Fruit fly (Drosophila melanogaster) whole organism, embryonic: ENCODE measurements around the gene CG4611.

Source experiments
- ATbp ChIP-seq: fragments of 200-800 bp; sonication (Bioruptor generic); optimal IDR thresholded peaks from 2 replicates; lab custom pipeline; 2017; ENCODE audit warnings: missing biosample characterization, mild to moderate bottlenecking, missing genetic modification characterization, missing genetic modification reagents
- Atf6 ChIP-seq: fragments of 200-800 bp; sonication (Bioruptor generic); IDR thresholded peaks from 2 replicates; pipeline ENCODE4 v1.3.6; 2022; ENCODE audit warnings: missing biosample characterization, missing genetic modification characterization
- CG10267 ChIP-seq: fragments of 200-800 bp; sonication (Bioruptor generic); optimal IDR thresholded peaks from 2 replicates; lab custom pipeline; 2018; ENCODE audit warnings: missing biosample characterization, mild to moderate bottlenecking, missing genetic modification characterization, moderate library complexity
- CG10959 ChIP-seq: fragments of 200-800 bp; sonication (Bioruptor generic); IDR thresholded peaks from 2 replicates; pipeline ENCODE4 v1.3.6; 2022; ENCODE audit warnings: missing biosample characterization, missing genetic modification characterization
- CG10979 ChIP-seq: fragments of 200-800 bp; sonication (Bioruptor generic); optimal IDR thresholded peaks from 2 replicates; lab custom pipeline; 2018; ENCODE audit warnings: missing biosample characterization, mild to moderate bottlenecking, missing genetic modification characterization, moderate library complexity
- CG11093 ChIP-seq: fragments of 200-800 bp; sonication (Bioruptor generic); IDR thresholded peaks from 3 replicates; pipeline ENCODE4 v1.3.6; 2022; ENCODE audit warnings: missing biosample characterization, missing genetic modification characterization
- CG12942 ChIP-seq: fragments of 200-800 bp; sonication (Bioruptor generic); optimal IDR thresholded peaks from 3 replicates; lab custom pipeline; 2016; ENCODE audit warnings: missing biosample characterization, missing genetic modification characterization
- CG14014 ChIP-seq: fragments of 200-800 bp; sonication (Bioruptor generic); IDR thresholded peaks from 2 replicates; pipeline ENCODE4 v1.3.6; 2022; ENCODE audit warnings: missing biosample characterization, missing genetic modification characterization
- CG14667 ChIP-seq: fragments of 200-800 bp; sonication (Bioruptor generic); IDR thresholded peaks from 2 replicates; pipeline ENCODE4 v1.3.6; 2022; ENCODE audit warnings: missing biosample characterization, missing genetic modification characterization
- CG16815 ChIP-seq: fragments of 200-800 bp; sonication (Bioruptor generic); optimal IDR thresholded peaks from 3 replicates; lab custom pipeline; 2017; ENCODE audit warnings: missing biosample characterization, mild to moderate bottlenecking, missing genetic modification characterization
- CG17359 ChIP-seq: fragments of 200-800 bp; sonication (Bioruptor generic); optimal IDR thresholded peaks from 3 replicates; lab custom pipeline; 2018; ENCODE audit warnings: missing biosample characterization, mild to moderate bottlenecking, missing genetic modification characterization, moderate library complexity
- CG17361 ChIP-seq: fragments of 200-800 bp; sonication (Bioruptor generic); IDR thresholded peaks from 3 replicates; pipeline ENCODE4 v1.3.6; 2022; ENCODE audit warnings: missing biosample characterization, missing genetic modification characterization
- CG17568 ChIP-seq: fragments of 200-800 bp; sonication (Bioruptor generic); optimal IDR thresholded peaks from 2 replicates; lab custom pipeline; 2018; ENCODE audit warnings: missing biosample characterization, mild to moderate bottlenecking, missing genetic modification characterization, moderate library complexity
- CG2202 ChIP-seq: fragments of 200-800 bp; sonication (Bioruptor generic); optimal IDR thresholded peaks from 2 replicates; lab custom pipeline; 2018; ENCODE audit warnings: missing biosample characterization, mild to moderate bottlenecking, missing genetic modification characterization
- CG2712 ChIP-seq: fragments of 200-800 bp; optimal IDR thresholded peaks from 3 replicates; lab custom pipeline; 2019; ENCODE audit warnings: missing biosample characterization, mild to moderate bottlenecking, missing genetic modification characterization, moderate library complexity
- CG31441 ChIP-seq: fragments of 200-800 bp; sonication (Bioruptor generic); IDR thresholded peaks from 2 replicates; pipeline ENCODE4 v1.3.6; 2022; ENCODE audit warnings: missing biosample characterization, missing genetic modification characterization
- CG32532 ChIP-seq: fragments of 200-800 bp; sonication (Bioruptor generic); IDR thresholded peaks from 2 replicates; pipeline ENCODE4 v1.3.6; 2022; ENCODE audit warnings: missing biosample characterization, missing genetic modification characterization
- CG32767 ChIP-seq: fragments of 200-800 bp; sonication (Bioruptor generic); IDR thresholded peaks from 2 replicates; pipeline ENCODE4 v1.3.6; 2022; ENCODE audit warnings: missing biosample characterization, missing genetic modification characterization
- CG34224 ChIP-seq: fragments of 200-800 bp; sonication (Bioruptor generic); IDR thresholded peaks from 3 replicates; pipeline ENCODE4 v1.3.6; 2022; ENCODE audit warnings: missing biosample characterization, missing genetic modification characterization; ENCODE audit not compliant: partially characterized antibody
- CG34422 ChIP-seq: fragments of 200-800 bp; sonication (Bioruptor generic); IDR thresholded peaks from 3 replicates; pipeline ENCODE4 v1.3.6; 2022; ENCODE audit warnings: missing biosample characterization, missing genetic modification characterization
- CG6765 ChIP-seq: fragments of 200-800 bp; sonication (Bioruptor generic); optimal IDR thresholded peaks from 3 replicates; lab custom pipeline; 2017; ENCODE audit warnings: missing biosample characterization, mild to moderate bottlenecking, missing genetic modification characterization
- CG7786 ChIP-seq: fragments of 200-800 bp; sonication (Bioruptor generic); optimal IDR thresholded peaks from 2 replicates; lab custom pipeline; 2016; ENCODE audit warnings: missing biosample characterization, missing genetic modification characterization
- CG7839 ChIP-seq: fragments of 200-800 bp; sonication (Bioruptor generic); optimal IDR thresholded peaks from 3 replicates; lab custom pipeline; 2018; ENCODE audit warnings: missing biosample characterization, mild to moderate bottlenecking, missing genetic modification characterization, moderate library complexity
- CG8944 ChIP-seq: fragments of 200-800 bp; sonication (Bioruptor generic); optimal IDR thresholded peaks from 3 replicates; lab custom pipeline; 2016; ENCODE audit warnings: missing biosample characterization, missing genetic modification characterization
- D19A ChIP-seq: fragments of 200-800 bp; optimal IDR thresholded peaks from 3 replicates; lab custom pipeline; 2019; ENCODE audit warnings: missing biosample characterization, mild to moderate bottlenecking, missing genetic modification characterization, moderate library complexity
- Dref ChIP-seq: fragments of 200-800 bp; sonication (Bioruptor generic); IDR thresholded peaks from 2 replicates; pipeline ENCODE4 v1.3.6; 2022; ENCODE audit warnings: missing biosample characterization, missing genetic modification characterization
- Eip74EF ChIP-seq, 2 experiments: fragments of 200-800 bp in 1 of 2; fragments of >200 bp in 1 of 2; sonication (Bioruptor generic) in 1 of 2; optimal IDR thresholded peaks; 2 replicates each; lab custom pipeline; 2017 to 2019; ENCODE audit warnings: missing biosample characterization in 2 of 2, missing genetic modification characterization in 2 of 2, mild to moderate bottlenecking in 1 of 2, moderate library complexity in 1 of 2
- Gug ChIP-seq: fragments of 200-800 bp; sonication (Bioruptor generic); IDR thresholded peaks from 4 replicates; pipeline ENCODE4 v1.3.6; 2022; ENCODE audit warnings: missing biosample characterization, missing genetic modification characterization
- Hand ChIP-seq: fragments of 200-800 bp; sonication (Bioruptor generic); optimal IDR thresholded peaks from 2 replicates; lab custom pipeline; 2017; ENCODE audit warnings: mild to moderate bottlenecking, missing biosample characterization, missing genetic modification reagents, missing genetic modification characterization
- NFAT ChIP-seq: fragments of 200-800 bp; sonication (Bioruptor generic); IDR thresholded peaks from 2 replicates; pipeline ENCODE4 v1.3.6; 2022; ENCODE audit warnings: missing biosample characterization, missing genetic modification characterization
- Neu2 ChIP-seq: fragments of 200-800 bp; sonication (Bioruptor generic); optimal IDR thresholded peaks from 3 replicates; lab custom pipeline; 2016; ENCODE audit warnings: missing biosample characterization, missing genetic modification characterization, borderline replicate concordance
- NfI ChIP-seq: fragments of 200-800 bp; sonication (Bioruptor generic); optimal IDR thresholded peaks from 3 replicates; lab custom pipeline; 2018; ENCODE audit warnings: missing biosample characterization, mild to moderate bottlenecking, missing genetic modification characterization, moderate library complexity
- Vsx1 ChIP-seq: fragments of 200-800 bp; sonication (Bioruptor generic); optimal IDR thresholded peaks from 2 replicates; lab custom pipeline; 2017; ENCODE audit warnings: missing biosample characterization, mild to moderate bottlenecking, missing genetic modification characterization, missing genetic modification reagents
- aop ChIP-seq: fragments of 200-800 bp; sonication (Bioruptor generic); IDR thresholded peaks from 2 replicates; pipeline ENCODE4 v1.3.6; 2022; ENCODE audit warnings: missing biosample characterization, missing genetic modification characterization
- bab2 ChIP-seq: fragments of 200-800 bp; sonication (Bioruptor generic); optimal IDR thresholded peaks from 2 replicates; lab custom pipeline; 2016; ENCODE audit warnings: missing biosample characterization, missing genetic modification characterization
- dpn ChIP-seq, 2 experiments: fragments of 200-800 bp; sonication (Bioruptor generic); optimal IDR thresholded peaks; 3 replicates each; lab custom pipeline; 2016; ENCODE audit warnings: missing biosample characterization in 2 of 2, missing genetic modification characterization in 2 of 2
- insv ChIP-seq, 2 experiments: fragments of 200-800 bp; sonication (Bioruptor generic); optimal IDR thresholded peaks; 3 replicates each; lab custom pipeline; 2016 to 2018; ENCODE audit warnings: missing biosample characterization in 2 of 2, missing genetic modification characterization in 2 of 2
- inv ChIP-seq: fragments of 200-800 bp; sonication (Bioruptor generic); IDR thresholded peaks from 2 replicates; pipeline ENCODE4 v1.3.6; 2022; ENCODE audit warnings: missing biosample characterization, missing genetic modification characterization; ENCODE audit not compliant: partially characterized antibody
- lilli ChIP-seq: fragments of 200-800 bp; sonication (Bioruptor generic); optimal IDR thresholded peaks from 3 replicates; lab custom pipeline; 2016; ENCODE audit warnings: missing biosample characterization, missing genetic modification characterization
- oc ChIP-seq: fragments of 200-800 bp; sonication (Bioruptor generic); optimal IDR thresholded peaks from 2 replicates; lab custom pipeline; 2018; ENCODE audit warnings: missing biosample characterization, mild to moderate bottlenecking, missing genetic modification characterization, moderate library complexity
- prd ChIP-seq, 3 experiments: fragments of >200 bp in 2 of 3; fragments of 200-800 bp in 1 of 3; sonication (Bioruptor generic) in 1 of 3; optimal IDR thresholded peaks in 2 of 3; IDR thresholded peaks in 1 of 3; 2 replicates in 2 of 3; 3 replicates in 1 of 3; pipeline versions ENCODE4 v1.3.6 to Lab custom; 2017 to 2022; ENCODE audit warnings: missing biosample characterization in 1 of 3, missing genetic modification characterization in 1 of 3
- repo ChIP-seq: fragments of 200-800 bp; sonication (Bioruptor generic); optimal IDR thresholded peaks from 2 replicates; lab custom pipeline; 2016; ENCODE audit warnings: missing biosample characterization, missing genetic modification characterization
- schlank ChIP-seq: fragments of 200-800 bp; sonication (Bioruptor generic); optimal IDR thresholded peaks from 2 replicates; lab custom pipeline; 2018; ENCODE audit warnings: missing biosample characterization, mild to moderate bottlenecking, missing genetic modification characterization
- sima ChIP-seq: fragments of 200-800 bp; sonication (Bioruptor generic); optimal IDR thresholded peaks from 2 replicates; lab custom pipeline; 2016; ENCODE audit warnings: missing biosample characterization, missing genetic modification characterization
- trem ChIP-seq: fragments of 200-800 bp; optimal IDR thresholded peaks from 3 replicates; lab custom pipeline; 2019; ENCODE audit warnings: missing biosample characterization, mild to moderate bottlenecking, missing genetic modification characterization, moderate library complexity
- twi ChIP-seq: fragments of 200-800 bp; optimal IDR thresholded peaks from 2 replicates; lab custom pipeline; 2019; ENCODE audit warnings: missing biosample characterization, mild to moderate bottlenecking, missing genetic modification characterization, moderate library complexity
- tx ChIP-seq: fragments of 200-800 bp; sonication (Bioruptor generic); optimal IDR thresholded peaks from 2 replicates; lab custom pipeline; 2016; ENCODE audit warnings: missing biosample characterization, missing genetic modification characterization
- unpg ChIP-seq: fragments of 200-800 bp; sonication (Bioruptor generic); optimal IDR thresholded peaks from 3 replicates; lab custom pipeline; 2018; ENCODE audit warnings: missing biosample characterization, mild to moderate bottlenecking, missing genetic modification characterization, moderate library complexity
- vvl ChIP-seq: fragments of 200-800 bp; sonication (Bioruptor generic); IDR thresholded peaks from 2 replicates; pipeline ENCODE4 v1.3.6; 2022; ENCODE audit warnings: missing biosample characterization, missing genetic modification characterization
- zen ChIP-seq: fragments of 200-800 bp; sonication (Bioruptor generic); optimal IDR thresholded peaks from 3 replicates; lab custom pipeline; 2018; ENCODE audit warnings: missing biosample characterization, mild to moderate bottlenecking, missing genetic modification characterization, moderate library complexity

The CG4611 gene

dm6 chr3L:5187572-5187934, 51.4 kb downstream of the CG4611 start (continued):
- TF ChIP-seq CG32532 (GFP tag; lab: Robert Waterston, UW): peak; percentile 60
- peak; percentile 62 for TF ChIP-seq bab2 (GFP tag; lab: Kevin White, UChicago)
- no peak for TF ChIP-seq CG6765 (GFP tag; lab: Kevin White, UChicago)
- TF ChIP-seq Dref: no peak
- no peak for TF ChIP-seq inv (GFP tag; lab: Robert Waterston, UW)
- TF ChIP-seq NfI (GFP tag; lab: Kevin White, UChicago): peak; percentile 63
- TF ChIP-seq Neu2 (GFP tag; lab: Kevin White, UChicago): no peak
- TF ChIP-seq CG7786 (GFP tag; lab: Kevin White, UChicago): no peak
- TF ChIP-seq CG34422 (GFP tag; lab: Robert Waterston, UW): peak; percentile 72; the same call in 2 of the 3 replicates
- peak; percentile 72 for TF ChIP-seq CG7839
- TF ChIP-seq insv (GFP tag; optimal IDR thresholded peaks at IDR 0.05; lab: Kevin White, UChicago): peak in 1 of 2 experiments; percentile 21
- TF ChIP-seq Eip74EF (GFP tag; optimal IDR thresholded peaks at IDR 0.05; lab: Kevin White, UChicago): peak in 1 of 2 experiments; percentile 35
- peak; percentile 18 for TF ChIP-seq CG12942 (GFP tag; lab: Kevin White, UChicago)
- TF ChIP-seq CG14667 (GFP tag; lab: Robert Waterston, UW): peak; percentile 62; the same call in 1 of the 2 replicates
- no peak for TF ChIP-seq sima (GFP tag; lab: Kevin White, UChicago)
- TF ChIP-seq Hand (GFP tag; lab: Kevin White, UChicago): no peak
- no peak for TF ChIP-seq NFAT (GFP tag; lab: Robert Waterston, UW)
- peak; percentile 9 to 56 for TF ChIP-seq dpn (GFP tag; optimal IDR thresholded peaks at IDR 0.05; lab: Kevin White, UChicago)
- no peak for TF ChIP-seq CG31441 (GFP tag; lab: Robert Waterston, UW)
- peak; percentile 79 for TF ChIP-seq vvl (GFP tag; lab: Robert Waterston, UW)
- TF ChIP-seq CG14014: peak; percentile 71
- TF ChIP-seq Atf6 (GFP tag; lab: Robert Waterston, UW): peak; percentile 23; the same call in 1 of the 2 replicates
- TF ChIP-seq CG2202: peak; percentile 23
- peak; percentile 68 for TF ChIP-seq trem (tag; lab: Kevin White, UChicago)
- TF ChIP-seq schlank (tag; lab: Kevin White, UChicago): peak; percentile 2
- no peak for TF ChIP-seq repo
- TF ChIP-seq CG17568 (GFP tag; lab: Kevin White, UChicago): peak; percentile 27
- no peak for TF ChIP-seq prd (optimal IDR thresholded peaks at IDR 0.05; lab: Kevin White, UChicago)
- TF ChIP-seq prd (GFP tag; IDR thresholded peaks at IDR 0.05; lab: Robert Waterston, UW): peak; percentile 79
- no peak for TF ChIP-seq twi (tag; lab: Kevin White, UChicago)
- peak; percentile 28 for TF ChIP-seq Vsx1 (GFP tag; lab: Kevin White, UChicago)
- TF ChIP-seq CG17359 (tag; lab: Kevin White, UChicago): peak; percentile 78
- TF ChIP-seq CG10267 (tag; lab: Kevin White, UChicago): peak; percentile 21
- no peak for TF ChIP-seq CG34224 (GFP tag; lab: Robert Waterston, UW)
- peak; percentile 72 for TF ChIP-seq CG10959 (GFP tag; lab: Robert Waterston, UW)
- TF ChIP-seq CG2712 (tag; lab: Kevin White, UChicago): peak; percentile 83
- no peak for TF ChIP-seq CG11093 (GFP tag; lab: Robert Waterston, UW)
- peak; percentile 51; the same call in 1 of the 2 replicates for TF ChIP-seq CG32767 (GFP tag; lab: Robert Waterston, UW)
- peak; percentile 38; the same call in 2 of the 3 replicates for TF ChIP-seq CG17361 (GFP tag; lab: Robert Waterston, UW)
- TF ChIP-seq CG8944 (GFP tag; lab: Kevin White, UChicago): peak; percentile 10
- no peak for TF ChIP-seq tx (GFP tag; lab: Kevin White, UChicago)
- peak; percentile 41 for TF ChIP-seq CG16815 (GFP tag; lab: Kevin White, UChicago)
- TF ChIP-seq CG10979 (tag; lab: Kevin White, UChicago): peak; percentile 74
- peak; percentile 71 for TF ChIP-seq zen
- no peak for TF ChIP-seq oc (tag; lab: Kevin White, UChicago)
- peak; percentile 40 for TF ChIP-seq ATbp
- no peak for TF ChIP-seq aop (GFP tag; lab: Robert Waterston, UW)
- TF ChIP-seq Gug: 0 out of 4 replicates have a peak, but pooled peaks have one; percentile 5
- TF ChIP-seq D19A: peak; percentile 58
- TF ChIP-seq unpg: peak; percentile 73
- peak; percentile 36 for TF ChIP-seq lilli (GFP tag; lab: Kevin White, UChicago)
